Worm (Caenorhabditis elegans) whole organism, late embryonic: ENCODE data around the gene nhx-2.
A peak's percentile ranks its signal among the peaks of the same experiment; 100 is the strongest.

Experiments
- Y22D7AL.16 ChIP-seq: sonication (generic microtip); optimal IDR thresholded peaks from 2 replicates; lab custom pipeline; 2016; ENCODE audit warnings: missing genetic modification characterization, missing compliant biosample characterization
- ahr-1 ChIP-seq: sonication (generic microtip); optimal IDR thresholded peaks from 2 replicates; lab custom pipeline; 2016; ENCODE audit warnings: missing genetic modification characterization, missing compliant biosample characterization
- ama-1 ChIP-seq: fragments of 150-350 bp; optimal IDR thresholded peaks from 2 replicates; lab custom pipeline; 2014
- ceh-19 ChIP-seq: fragments of 200-800 bp; sonication (Bioruptor generic); optimal IDR thresholded peaks from 2 replicates; lab custom pipeline; 2018; ENCODE audit warnings: mild to moderate bottlenecking, missing genetic modification characterization, missing compliant biosample characterization
- ceh-2 ChIP-seq: sonication (generic microtip); optimal IDR thresholded peaks from 2 replicates; lab custom pipeline; 2016; ENCODE audit warnings: missing genotype, missing genetic modification characterization, missing compliant biosample characterization
- ceh-34 ChIP-seq: sonication (generic microtip); optimal IDR thresholded peaks from 2 replicates; lab custom pipeline; 2016; ENCODE audit warnings: mild to moderate bottlenecking, missing genetic modification characterization, missing compliant biosample characterization
- ceh-6 ChIP-seq: fragments of 200-800 bp; sonication (Bioruptor generic); optimal IDR thresholded peaks from 2 replicates; lab custom pipeline; 2018; ENCODE audit warnings: mild to moderate bottlenecking, missing genetic modification characterization, missing compliant biosample characterization
- dve-1 ChIP-seq: sonication (generic microtip); optimal IDR thresholded peaks from 2 replicates; lab custom pipeline; 2017; ENCODE audit warnings: antibody characterized with exemption, mild to moderate bottlenecking, missing genetic modification characterization, missing compliant biosample characterization
- fkh-6 ChIP-seq: sonication (generic microtip); optimal IDR thresholded peaks from 2 replicates; lab custom pipeline; 2016; ENCODE audit warnings: missing genetic modification characterization, missing compliant biosample characterization
- gmeb-2 ChIP-seq: sonication (generic microtip); optimal IDR thresholded peaks from 2 replicates; lab custom pipeline; 2016; ENCODE audit warnings: missing genetic modification characterization, inconsistent platforms, missing compliant biosample characterization
- hlh-13 ChIP-seq: fragments of 200-800 bp; sonication (Bioruptor generic); optimal IDR thresholded peaks from 2 replicates; lab custom pipeline; 2018; ENCODE audit warnings: mild to moderate bottlenecking, missing genetic modification characterization, missing compliant biosample characterization
- hlh-15 ChIP-seq: sonication (generic microtip); optimal IDR thresholded peaks from 2 replicates; lab custom pipeline; 2016; ENCODE audit warnings: missing genetic modification characterization, missing compliant biosample characterization
- hlh-30 ChIP-seq: sonication (generic microtip); optimal IDR thresholded peaks from 2 replicates; lab custom pipeline; 2017; ENCODE audit warnings: antibody characterized with exemption, missing genetic modification characterization, missing compliant biosample characterization; ENCODE audit not compliant: insufficient read depth
- hlh-6 ChIP-seq: sonication (generic microtip); optimal IDR thresholded peaks from 2 replicates; lab custom pipeline; 2016; ENCODE audit warnings: missing genotype, missing genetic modification characterization, missing compliant biosample characterization
- hlh-8 ChIP-seq: sonication (generic microtip); optimal IDR thresholded peaks from 2 replicates; lab custom pipeline; 2016; ENCODE audit warnings: missing genotype, missing genetic modification characterization, missing compliant biosample characterization
- lim-6 ChIP-seq: sonication (generic microtip); optimal IDR thresholded peaks from 2 replicates; lab custom pipeline; 2016; ENCODE audit warnings: missing genetic modification characterization, missing compliant biosample characterization
- madf-2 ChIP-seq: sonication (generic microtip); optimal IDR thresholded peaks from 2 replicates; lab custom pipeline; 2017; ENCODE audit warnings: missing genetic modification characterization, missing compliant biosample characterization
- mec-3 ChIP-seq: sonication (generic microtip); optimal IDR thresholded peaks from 2 replicates; lab custom pipeline; 2016; ENCODE audit warnings: borderline replicate concordance, missing genetic modification characterization, missing compliant biosample characterization
- nfya-1 ChIP-seq: sonication (generic microtip); optimal IDR thresholded peaks from 2 replicates; lab custom pipeline; 2017; ENCODE audit warnings: missing genetic modification characterization, mild to moderate bottlenecking, missing compliant biosample characterization, antibody characterized with exemption, moderate library complexity
- nhr-11 ChIP-seq: fragments of 150-350 bp; optimal IDR thresholded peaks from 2 replicates; lab custom pipeline; 2014; ENCODE audit warnings: missing biosample characterization, missing genetic modification characterization
- nhr-232 ChIP-seq: sonication (generic microtip); optimal IDR thresholded peaks from 2 replicates; lab custom pipeline; 2016; ENCODE audit warnings: missing genetic modification characterization, missing compliant biosample characterization
- npax-4 ChIP-seq: sonication (generic microtip); optimal IDR thresholded peaks from 2 replicates; lab custom pipeline; 2016; ENCODE audit warnings: missing genetic modification characterization, missing compliant biosample characterization
- pag-3 ChIP-seq: sonication (generic microtip); optimal IDR thresholded peaks from 2 replicates; lab custom pipeline; 2016; ENCODE audit warnings: missing compliant biosample characterization, missing genetic modification characterization, borderline replicate concordance
- pat-9 ChIP-seq: fragments of 200-800 bp; sonication (Bioruptor generic); optimal IDR thresholded peaks from 2 replicates; lab custom pipeline; 2018; ENCODE audit warnings: mild to moderate bottlenecking, missing genetic modification characterization, moderate library complexity, missing compliant biosample characterization
- pax-1 ChIP-seq: fragments of 150-350 bp; optimal IDR thresholded peaks from 2 replicates; lab custom pipeline; 2014; ENCODE audit warnings: missing biosample characterization, missing genetic modification characterization
- pha-4 ChIP-seq: fragments of 150-350 bp; optimal IDR thresholded peaks from 2 replicates; lab custom pipeline; 2018; ENCODE audit warnings: missing biosample characterization, missing genetic modification reagents, missing genetic modification characterization
- pros-1 ChIP-seq: fragments of 150-350 bp; optimal IDR thresholded peaks from 2 replicates; lab custom pipeline; 2014; ENCODE audit warnings: missing biosample characterization, missing genetic modification reagents, missing genetic modification characterization
- rnt-1 ChIP-seq: sonication (generic microtip); optimal IDR thresholded peaks from 2 replicates; lab custom pipeline; 2016; ENCODE audit warnings: missing genetic modification characterization, missing compliant biosample characterization
- sox-2 ChIP-seq: fragments of 200-800 bp; sonication (Bioruptor generic); IDR thresholded peaks from 2 replicates; pipeline ENCODE4 v1.3.6; 2022; ENCODE audit warnings: missing genetic modification reagents, missing genetic modification characterization, missing compliant biosample characterization
- tbx-7 ChIP-seq: sonication (generic microtip); optimal IDR thresholded peaks from 2 replicates; lab custom pipeline; 2016; ENCODE audit warnings: missing genotype, missing genetic modification characterization, missing compliant biosample characterization
- ttx-3 ChIP-seq: sonication (generic microtip); optimal IDR thresholded peaks from 2 replicates; lab custom pipeline; 2016; ENCODE audit warnings: missing genetic modification reagents, missing genetic modification characterization, missing compliant biosample characterization
- unc-3 ChIP-seq, 2 experiments: fragments of 200-800 bp in 1 of 2; sonication (Bioruptor generic) in 1 of 2; sonication (generic microtip) in 1 of 2; conservative IDR thresholded peaks in 1 of 2; optimal IDR thresholded peaks in 1 of 2; 2 replicates each; pipeline versions ENCODE4 v1.3.6 to Lab custom; 2016 to 2022; ENCODE audit warnings: missing compliant biosample characterization in 2 of 2, missing genetic modification characterization in 2 of 2, missing genetic modification reagents in 1 of 2
- unc-42 ChIP-seq: sonication (generic microtip); optimal IDR thresholded peaks from 2 replicates; lab custom pipeline; 2016; ENCODE audit warnings: missing genotype, missing genetic modification characterization, missing compliant biosample characterization
- unc-55 ChIP-seq: sonication (generic microtip); optimal IDR thresholded peaks from 2 replicates; lab custom pipeline; 2017; ENCODE audit warnings: missing biosample characterization, missing genetic modification reagents, missing genetic modification characterization
- unc-86 ChIP-seq: sonication (generic microtip); optimal IDR thresholded peaks from 2 replicates; lab custom pipeline; 2016; ENCODE audit warnings: missing genetic modification characterization, missing compliant biosample characterization

Gene nhx-2

ce11 chrII:7719039-7719438 lies 25.3 kb upstream of the nhx-2 start:
- TF ChIP-seq ceh-6: no peak
- TF ChIP-seq hlh-13: no peak
- TF ChIP-seq pax-1 (tag; lab: Kevin White, UChicago): no peak
- TF ChIP-seq rnt-1: no peak
- TF ChIP-seq unc-55 (GFP tag; lab: Kevin White, UChicago): peak; percentile 18
- no peak for TF ChIP-seq gmeb-2 (tag; lab: Kevin White, UChicago)
- no peak for TF ChIP-seq dve-1
- no peak for TF ChIP-seq ttx-3 (tag; lab: Kevin White, UChicago)
- no peak for TF ChIP-seq mec-3
- TF ChIP-seq ahr-1 (tag; lab: Kevin White, UChicago): no peak
- no peak for TF ChIP-seq pag-3
- peak; percentile 73 for TF ChIP-seq unc-42
- TF ChIP-seq hlh-6 (tag; lab: Kevin White, UChicago): no peak
- TF ChIP-seq lim-6 (tag; lab: Kevin White, UChicago): no peak
- TF ChIP-seq ceh-2 (tag; lab: Kevin White, UChicago): no peak

DNA sequence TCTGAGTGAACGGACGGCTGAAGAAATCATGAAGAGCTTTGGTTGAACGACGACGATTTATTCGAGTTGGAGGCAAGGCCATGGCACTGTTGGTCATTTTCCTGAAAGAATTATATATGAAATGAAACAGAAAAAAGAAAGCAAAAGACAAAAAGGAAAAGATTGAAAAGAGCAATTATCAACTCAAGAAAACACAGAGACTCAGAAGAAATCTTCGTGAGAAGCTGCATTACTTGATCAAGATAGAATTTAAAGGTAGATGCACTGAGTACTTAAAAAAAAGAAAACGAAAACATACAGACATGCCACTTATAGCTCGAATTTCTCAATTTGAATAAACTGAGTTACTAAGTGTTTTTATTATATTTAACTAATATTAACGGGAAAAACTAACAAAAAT lies 24.7 kb upstream of the nhx-2 start, which contains the start of gene cpna-5:
cpna-5 (minus strand) TSS at position 101 of the 400 bp plus-strand sequence.
- TF ChIP-seq hlh-8: no peak
- no peak for TF ChIP-seq hlh-30
- no peak for TF ChIP-seq ceh-19 (GFP tag; lab: Kevin White, UChicago)
- TF ChIP-seq hlh-15 (tag; lab: Kevin White, UChicago): no peak
- no peak for TF ChIP-seq sox-2 (GFP tag; lab: Robert Waterston, UW)
- TF ChIP-seq madf-2 (tag; lab: Kevin White, UChicago): no peak
- TF ChIP-seq Y22D7AL.16 (tag; lab: Kevin White, UChicago): no peak
- TF ChIP-seq rnt-1: no peak
- TF ChIP-seq tbx-7 (tag; lab: Kevin White, UChicago): no peak
- TF ChIP-seq pat-9: no peak
- no peak for TF ChIP-seq pha-4 (tag; lab: Kevin White, UChicago)
- no peak for TF ChIP-seq fkh-6 (tag; lab: Kevin White, UChicago)
- TF ChIP-seq ama-1: no peak
- no peak for TF ChIP-seq nhr-232 (tag; lab: Kevin White, UChicago)

ce11 chrII:7716112-7716511 lies 22.4 kb upstream of the nhx-2 start:
- TF ChIP-seq npax-4 (tag; lab: Kevin White, UChicago) (no peak), unc-42 (peak; percentile 81)

DNA sequence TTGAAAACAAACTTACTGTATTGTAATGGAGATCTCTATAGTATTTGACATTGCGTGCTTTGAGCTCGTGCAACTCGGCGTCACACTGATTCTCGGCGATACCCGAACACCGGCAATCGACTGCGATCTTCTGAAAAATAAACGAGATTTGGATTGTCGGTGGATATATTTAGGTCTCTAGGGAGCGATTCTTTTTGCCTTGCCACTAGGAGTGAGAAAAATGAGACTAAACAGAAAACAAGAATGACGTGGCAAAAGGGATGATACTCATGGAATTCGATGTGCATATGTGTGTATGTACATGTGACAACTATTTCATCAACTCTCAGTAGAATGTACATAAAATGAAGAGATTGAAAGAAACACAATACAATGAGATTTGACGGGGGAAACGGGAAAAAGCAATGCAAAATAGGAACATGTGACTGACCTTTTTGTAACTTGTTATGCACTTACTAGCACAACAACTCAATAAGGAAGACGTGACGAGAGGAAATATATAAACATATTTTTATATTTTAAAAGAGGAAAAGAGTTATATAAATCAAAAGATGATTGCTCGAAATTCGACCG lies 20.9 kb upstream of the nhx-2 start:
- no peak for TF ChIP-seq pax-1 (tag; lab: Kevin White, UChicago)
- TF ChIP-seq unc-42: peak; percentile 81
- TF ChIP-seq, all 69 proteins: peak for 1

ce11 chrII:7709301-7709754 lies 15.6 kb upstream of the nhx-2 start, which contains the start of gene sre-1:
sre-1 (plus strand) TSS chrII:7709704.
- TF ChIP-seq nfya-1 (tag; lab: Kevin White, UChicago) (no peak), nhr-232 (tag; lab: Kevin White, UChicago) (no peak), unc-3 (GFP tag; conservative IDR thresholded peaks at IDR 0.05; lab: Robert Waterston, UW) (no peak), unc-3 (tag; optimal IDR thresholded peaks at IDR 0.05; lab: Kevin White, UChicago) (no peak), pax-1 (tag; lab: Kevin White, UChicago) (no peak), dve-1 (no peak), hlh-30 (no peak), unc-86 (tag; lab: Kevin White, UChicago) (no peak), ceh-34 (tag; lab: Kevin White, UChicago) (no peak), nhr-11 (tag; lab: Kevin White, UChicago) (no peak), pros-1 (tag; lab: Kevin White, UChicago) (no peak)
